Fruit fly (Drosophila melanogaster) Kc167 (cell line): ENCODE data around the gene Pex16.

ENCODE experiments used
- insv ChIP-seq: fragments of >200 bp; optimal IDR thresholded peaks from 3 replicates; lab custom pipeline; 2018; ENCODE audit warnings: missing external identifiers
- psq ChIP-seq: fragments of >200 bp; optimal IDR thresholded peaks from 2 replicates; lab custom pipeline; 2017; ENCODE audit warnings: missing external identifiers
- ttk ChIP-seq: sonication (Bioruptor generic); optimal IDR thresholded peaks from 2 replicates; lab custom pipeline; 2017; ENCODE audit warnings: missing external identifiers

DNA sequence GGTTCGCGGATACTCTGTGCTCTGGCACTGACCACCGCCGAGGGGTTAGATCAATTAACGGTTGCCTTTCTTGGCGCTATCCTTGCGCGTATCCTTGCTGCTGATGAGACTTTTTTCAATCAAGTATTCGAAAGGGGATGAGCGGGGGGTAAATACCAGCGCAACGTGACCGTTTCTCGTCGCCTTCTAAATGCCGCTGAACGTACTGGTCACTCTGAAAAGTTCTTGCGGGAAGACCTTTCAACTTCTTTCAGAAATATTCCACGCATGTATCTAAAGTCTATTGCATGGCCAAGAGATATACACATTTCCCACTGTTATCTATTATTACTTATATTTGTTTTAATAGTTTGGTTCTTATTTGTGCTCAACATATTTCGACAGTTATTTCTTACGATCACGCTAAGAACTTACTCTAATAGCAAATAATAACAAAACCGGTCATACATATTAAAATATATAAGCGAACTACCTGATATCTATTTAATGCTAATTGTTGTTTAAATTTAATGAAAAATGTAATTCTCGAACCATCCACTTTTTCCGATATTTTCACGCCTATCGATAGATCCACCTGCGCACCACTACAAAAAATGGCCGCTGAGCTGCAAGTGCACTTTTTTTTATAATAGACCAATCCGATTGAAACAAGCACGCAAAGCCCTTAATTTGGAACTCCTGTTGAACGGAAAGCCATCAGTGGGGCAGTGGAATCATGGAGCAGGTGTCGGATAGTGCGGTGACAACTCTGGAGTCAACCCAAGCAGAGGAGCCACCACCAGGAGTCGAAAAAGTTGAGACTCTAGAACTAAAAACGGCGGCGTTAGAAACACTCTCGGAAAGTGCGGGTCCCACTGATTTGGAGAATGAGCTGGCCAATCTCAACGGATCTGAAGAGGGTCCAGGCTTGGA is 31.3 kb upstream of the Pex16 start, which contains the start of the genes CG3634 and HIPP1:
- TF ChIP-seq psq (lab: Kevin White, UChicago) (no peak), ttk (lab: Kevin White, UChicago) (no peak), insv (no peak)
